Fruit fly (Drosophila melanogaster) whole organism, embryonic: ENCODE results near the gene CG13810.

Experiments used
- CG14860 ChIP-seq: fragments of 200-800 bp; sonication (Bioruptor generic); IDR thresholded peaks from 3 replicates; pipeline ENCODE4 v1.3.6; 2022; ENCODE audit warnings: missing biosample characterization, missing genetic modification characterization; ENCODE audit not compliant: partially characterized antibody
- CG15601 ChIP-seq: fragments of 200-800 bp; sonication (Bioruptor generic); optimal IDR thresholded peaks from 3 replicates; lab custom pipeline; 2019; ENCODE audit warnings: missing biosample characterization, mild to moderate bottlenecking, missing genetic modification characterization, moderate library complexity
- CG15696 ChIP-seq: fragments of 200-800 bp; sonication (Bioruptor generic); optimal IDR thresholded peaks from 2 replicates; lab custom pipeline; 2019; ENCODE audit warnings: missing biosample characterization, mild to moderate bottlenecking, missing genetic modification characterization, moderate library complexity
- CG18262 ChIP-seq: fragments of 200-800 bp; optimal IDR thresholded peaks from 3 replicates; lab custom pipeline; 2019; ENCODE audit warnings: missing biosample characterization, mild to moderate bottlenecking, missing genetic modification characterization, moderate library complexity
- CG18619 ChIP-seq: fragments of 200-800 bp; sonication (Bioruptor generic); optimal IDR thresholded peaks from 3 replicates; lab custom pipeline; 2017; ENCODE audit warnings: missing biosample characterization, mild to moderate bottlenecking, missing genetic modification characterization
- CG2116 ChIP-seq: fragments of 200-800 bp; sonication (Bioruptor generic); optimal IDR thresholded peaks from 3 replicates; lab custom pipeline; 2018; ENCODE audit warnings: missing biosample characterization, mild to moderate bottlenecking, missing genetic modification characterization
- CG2889 ChIP-seq: fragments of 200-800 bp; sonication (Bioruptor generic); IDR thresholded peaks from 3 replicates; pipeline ENCODE4 v1.3.6; 2022; ENCODE audit warnings: missing biosample characterization, missing genetic modification characterization
- CG4424 ChIP-seq: fragments of 200-800 bp; sonication (Bioruptor generic); optimal IDR thresholded peaks from 3 replicates; lab custom pipeline; 2016; ENCODE audit warnings: missing biosample characterization, missing genetic modification characterization
- CG6272 ChIP-seq: fragments of 200-800 bp; sonication (Bioruptor generic); IDR thresholded peaks from 2 replicates; pipeline ENCODE4 v1.3.6; 2022; ENCODE audit warnings: missing biosample characterization, missing genetic modification characterization
- CG6683 ChIP-seq: fragments of 200-800 bp; sonication (Bioruptor generic); optimal IDR thresholded peaks from 2 replicates; lab custom pipeline; 2017; ENCODE audit warnings: missing biosample characterization, mild to moderate bottlenecking, missing genetic modification characterization, missing genetic modification reagents
- CG6854 ChIP-seq: fragments of 200-800 bp; sonication (Bioruptor generic); optimal IDR thresholded peaks from 3 replicates; lab custom pipeline; 2017; ENCODE audit warnings: missing biosample characterization, mild to moderate bottlenecking, missing genetic modification characterization
- CG8388 ChIP-seq: fragments of 200-800 bp; sonication (Bioruptor generic); optimal IDR thresholded peaks from 2 replicates; lab custom pipeline; 2019; ENCODE audit warnings: missing biosample characterization, mild to moderate bottlenecking, missing genetic modification characterization, moderate library complexity
- CrebB ChIP-seq: fragments of 200-800 bp; sonication (Bioruptor generic); optimal IDR thresholded peaks from 3 replicates; lab custom pipeline; 2018; ENCODE audit warnings: missing biosample characterization, mild to moderate bottlenecking, missing genetic modification characterization
- Dp ChIP-seq: fragments of 200-800 bp; sonication (Bioruptor generic); optimal IDR thresholded peaks from 2 replicates; lab custom pipeline; 2018; ENCODE audit warnings: missing biosample characterization, mild to moderate bottlenecking, missing genetic modification characterization, moderate library complexity
- Gug ChIP-seq: fragments of 200-800 bp; sonication (Bioruptor generic); IDR thresholded peaks from 4 replicates; pipeline ENCODE4 v1.3.6; 2022; ENCODE audit warnings: missing biosample characterization, missing genetic modification characterization
- HLH4C ChIP-seq: fragments of 200-800 bp; sonication (Bioruptor generic); IDR thresholded peaks from 3 replicates; pipeline ENCODE4 v1.3.6; 2022; ENCODE audit warnings: missing biosample characterization, missing genetic modification characterization; ENCODE audit not compliant: partially characterized antibody
- HmgD ChIP-seq: fragments of 200-800 bp; sonication (Bioruptor generic); optimal IDR thresholded peaks from 3 replicates; lab custom pipeline; 2016; ENCODE audit warnings: missing biosample characterization, missing genetic modification characterization
- Hr51 ChIP-seq, 2 experiments: fragments of 200-800 bp; sonication (Bioruptor generic); optimal IDR thresholded peaks; 2 replicates in 1 of 2; 3 replicates in 1 of 2; lab custom pipeline; 2016 to 2018; ENCODE audit warnings: missing biosample characterization in 2 of 2, missing genetic modification characterization in 2 of 2, mild to moderate bottlenecking in 1 of 2, moderate library complexity in 1 of 2
- Jarid2 ChIP-seq: fragments of 200-800 bp; sonication (Bioruptor generic); optimal IDR thresholded peaks from 3 replicates; lab custom pipeline; 2017; ENCODE audit warnings: mild to moderate bottlenecking, missing biosample characterization, missing genetic modification reagents, missing genetic modification characterization
- Kr ChIP-seq: fragments of 200-800 bp; sonication (Bioruptor generic); optimal IDR thresholded peaks from 2 replicates; lab custom pipeline; 2017; ENCODE audit warnings: missing biosample characterization, mild to moderate bottlenecking, missing genetic modification characterization
- MESR4 ChIP-seq: fragments of 200-800 bp; sonication (Bioruptor generic); optimal IDR thresholded peaks from 2 replicates; lab custom pipeline; 2018; ENCODE audit warnings: missing biosample characterization, mild to moderate bottlenecking, missing genetic modification characterization, moderate library complexity
- Poxn ChIP-seq: fragments of 200-800 bp; sonication (Bioruptor generic); IDR thresholded peaks from 2 replicates; pipeline ENCODE4 v1.3.6; 2022; ENCODE audit warnings: missing biosample characterization, missing genetic modification characterization
- Ssrp ChIP-seq: fragments of 200-800 bp; sonication (Bioruptor generic); optimal IDR thresholded peaks from 2 replicates; lab custom pipeline; 2018; ENCODE audit warnings: missing biosample characterization, mild to moderate bottlenecking, missing genetic modification characterization, moderate library complexity
- Taf1 ChIP-seq: fragments of 200-800 bp; sonication (Bioruptor generic); IDR thresholded peaks from 2 replicates; pipeline ENCODE4 v1.3.6; 2022; ENCODE audit warnings: missing biosample characterization, missing genetic modification characterization
- aop ChIP-seq: fragments of 200-800 bp; sonication (Bioruptor generic); IDR thresholded peaks from 2 replicates; pipeline ENCODE4 v1.3.6; 2022; ENCODE audit warnings: missing biosample characterization, missing genetic modification characterization
- br ChIP-seq: fragments of >200 bp; optimal IDR thresholded peaks from 2 replicates; lab custom pipeline; 2017
- bsh ChIP-seq, 2 experiments: fragments of 200-800 bp; sonication (Bioruptor generic); optimal IDR thresholded peaks; 2 replicates each; lab custom pipeline; 2017 to 2018; ENCODE audit warnings: mild to moderate bottlenecking in 2 of 2, missing biosample characterization in 2 of 2, missing genetic modification characterization in 2 of 2, moderate library complexity in 1 of 2
- caup ChIP-seq: fragments of 200-800 bp; sonication (Bioruptor generic); optimal IDR thresholded peaks from 3 replicates; lab custom pipeline; 2017; ENCODE audit warnings: missing biosample characterization, mild to moderate bottlenecking, missing genetic modification characterization, moderate library complexity; ENCODE audit not compliant: severe bottlenecking
- chm ChIP-seq: fragments of 200-800 bp; sonication (Bioruptor generic); IDR thresholded peaks from 2 replicates; pipeline ENCODE4 v1.3.6; 2022; ENCODE audit warnings: missing biosample characterization, missing genetic modification characterization
- chn ChIP-seq: fragments of 200-800 bp; sonication (Bioruptor generic); optimal IDR thresholded peaks from 2 replicates; lab custom pipeline; 2016; ENCODE audit warnings: missing biosample characterization, missing genetic modification characterization
- ci ChIP-seq: fragments of 200-800 bp; sonication (Bioruptor generic); IDR thresholded peaks from 3 replicates; pipeline ENCODE4 v1.3.6; 2022; ENCODE audit warnings: missing biosample characterization, missing genetic modification characterization
- croc ChIP-seq: fragments of 200-800 bp; sonication (Bioruptor generic); conservative IDR thresholded peaks from 3 replicates; pipeline ENCODE4 v1.3.6; 2022; ENCODE audit warnings: missing biosample characterization, missing genetic modification characterization
- dmrt11E ChIP-seq: fragments of 200-800 bp; sonication (Bioruptor generic); optimal IDR thresholded peaks from 3 replicates; lab custom pipeline; 2018; ENCODE audit warnings: missing biosample characterization, mild to moderate bottlenecking, missing genetic modification characterization, moderate library complexity
- dpn ChIP-seq, 2 experiments: fragments of 200-800 bp; sonication (Bioruptor generic); optimal IDR thresholded peaks; 3 replicates each; lab custom pipeline; 2016; ENCODE audit warnings: missing biosample characterization in 2 of 2, missing genetic modification characterization in 2 of 2
- ewg ChIP-seq: fragments of 200-800 bp; sonication (Bioruptor generic); optimal IDR thresholded peaks from 3 replicates; lab custom pipeline; 2017; ENCODE audit warnings: mild to moderate bottlenecking, missing biosample characterization, missing genetic modification reagents, missing genetic modification characterization
- fru ChIP-seq: fragments of >200 bp; optimal IDR thresholded peaks from 2 replicates; lab custom pipeline; 2017
- ftz-f1 ChIP-seq: fragments of 200-800 bp; sonication (Bioruptor generic); optimal IDR thresholded peaks from 2 replicates; lab custom pipeline; 2016; ENCODE audit warnings: missing biosample characterization, missing genetic modification characterization
- grn ChIP-seq: fragments of 200-800 bp; sonication (Bioruptor generic); optimal IDR thresholded peaks from 3 replicates; lab custom pipeline; 2017; ENCODE audit warnings: missing biosample characterization, missing genetic modification characterization
- hbn ChIP-seq: fragments of 200-800 bp; sonication (Bioruptor generic); IDR thresholded peaks from 2 replicates; pipeline ENCODE4 v1.3.6; 2022; ENCODE audit warnings: missing biosample characterization, missing genetic modification characterization; ENCODE audit not compliant: partially characterized antibody
- kni ChIP-seq: fragments of 200-800 bp; sonication (Bioruptor generic); optimal IDR thresholded peaks from 3 replicates; lab custom pipeline; 2017; ENCODE audit warnings: mild to moderate bottlenecking, missing biosample characterization, missing genetic modification reagents, missing genetic modification characterization
- pb ChIP-seq: fragments of 200-800 bp; sonication (Bioruptor generic); optimal IDR thresholded peaks from 3 replicates; lab custom pipeline; 2016; ENCODE audit warnings: missing biosample characterization, missing genetic modification characterization
- pnt ChIP-seq: fragments of 200-800 bp; sonication (Bioruptor generic); optimal IDR thresholded peaks from 3 replicates; lab custom pipeline; 2016; ENCODE audit warnings: missing biosample characterization, missing genetic modification characterization
- sc ChIP-seq, 3 experiments: fragments of >200 bp in 2 of 3; fragments of 200-800 bp in 1 of 3; sonication (Bioruptor generic) in 1 of 3; optimal IDR thresholded peaks; 2 replicates in 2 of 3; 3 replicates in 1 of 3; lab custom pipeline; 2017; ENCODE audit warnings: mild to moderate bottlenecking in 1 of 3, missing biosample characterization in 1 of 3, missing genetic modification characterization in 1 of 3, missing genetic modification reagents in 1 of 3
- shn ChIP-seq: fragments of 200-800 bp; sonication (Bioruptor generic); optimal IDR thresholded peaks from 3 replicates; lab custom pipeline; 2016; ENCODE audit warnings: missing biosample characterization, missing genetic modification characterization
- sna ChIP-seq: fragments of 200-800 bp; sonication (Bioruptor generic); IDR thresholded peaks from 2 replicates; pipeline ENCODE4 v1.3.6; 2022; ENCODE audit warnings: missing biosample characterization, missing genetic modification characterization; ENCODE audit not compliant: partially characterized antibody
- sr ChIP-seq: fragments of 200-800 bp; sonication (Bioruptor generic); IDR thresholded peaks from 3 replicates; pipeline ENCODE4 v1.3.6; 2022; ENCODE audit warnings: missing biosample characterization, missing genetic modification characterization
- tap ChIP-seq: fragments of 200-800 bp; optimal IDR thresholded peaks from 3 replicates; lab custom pipeline; 2019; ENCODE audit warnings: missing biosample characterization, mild to moderate bottlenecking, missing genetic modification characterization, moderate library complexity
- tx ChIP-seq: fragments of 200-800 bp; sonication (Bioruptor generic); optimal IDR thresholded peaks from 2 replicates; lab custom pipeline; 2016; ENCODE audit warnings: missing biosample characterization, missing genetic modification characterization
- zf30C ChIP-seq: fragments of 200-800 bp; sonication (Bioruptor generic); optimal IDR thresholded peaks from 3 replicates; lab custom pipeline; 2018; ENCODE audit warnings: missing biosample characterization, mild to moderate bottlenecking, missing genetic modification characterization
- zfh2 ChIP-seq: fragments of 200-800 bp; sonication (Bioruptor generic); optimal IDR thresholded peaks from 2 replicates; lab custom pipeline; 2016; ENCODE audit warnings: missing biosample characterization, missing genetic modification characterization

Gene CG13810

DNA sequence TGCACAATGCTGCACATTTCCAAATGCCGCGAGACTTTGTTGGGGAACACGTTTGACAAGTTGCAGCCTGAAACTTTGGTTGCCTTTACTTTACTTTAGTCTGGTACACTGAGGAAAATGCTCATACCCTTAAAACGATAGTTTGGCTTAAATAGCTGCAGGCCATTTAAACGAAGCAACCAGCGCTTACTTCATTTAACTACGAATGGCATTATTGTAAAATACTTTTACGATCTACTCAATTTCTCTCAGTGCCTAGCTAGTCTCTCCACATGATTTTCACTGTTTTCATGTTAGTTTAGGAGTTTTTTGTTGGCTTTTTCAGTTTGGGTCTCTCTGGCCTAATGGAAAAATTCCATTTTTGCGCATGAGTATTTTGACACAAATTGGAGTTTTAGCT, 23.7 kb upstream of the CG13810 start (continued):
- peak; percentile 49 for TF ChIP-seq dmrt11E (tag; lab: Kevin White, UChicago)
- TF ChIP-seq chm (GFP tag; lab: Robert Waterston, UW): peak; percentile 83
- 0 out of 3 replicates have a peak, but pooled peaks have one; percentile 39 for TF ChIP-seq CG2889 (GFP tag; lab: Robert Waterston, UW)
- peak in 1 of 2 experiments; percentile 79 for TF ChIP-seq Hr51 (GFP tag; optimal IDR thresholded peaks at IDR 0.05; lab: Kevin White, UChicago)
- TF ChIP-seq Taf1 (GFP tag; lab: Robert Waterston, UW): no peak
- no peak for TF ChIP-seq zf30C
- peak; percentile 53 for TF ChIP-seq chn (GFP tag; lab: Kevin White, UChicago)
- no peak for TF ChIP-seq br
- peak; percentile 72 for TF ChIP-seq Ssrp
- TF ChIP-seq tx (GFP tag; lab: Kevin White, UChicago): peak; percentile 45
- peak; percentile 71 for TF ChIP-seq Gug (GFP tag; lab: Robert Waterston, UW)
- TF ChIP-seq CG2116 (GFP tag; lab: Kevin White, UChicago): no peak
- no peak for TF ChIP-seq CG14860
- TF ChIP-seq shn (GFP tag; lab: Kevin White, UChicago): peak; percentile 33
- no peak for TF ChIP-seq grn (GFP tag; lab: Kevin White, UChicago)
- TF ChIP-seq Jarid2 (GFP tag; lab: Kevin White, UChicago): peak; percentile 7
- peak; percentile 63 for TF ChIP-seq pb (GFP tag; lab: Kevin White, UChicago)
- no peak for TF ChIP-seq Dp
- no peak for TF ChIP-seq sna (GFP tag; lab: Robert Waterston, UW)
- TF ChIP-seq CG18619 (GFP tag; lab: Kevin White, UChicago): peak; percentile 28
- TF ChIP-seq sc (optimal IDR thresholded peaks at IDR 0.05; lab: Kevin White, UChicago): no peak
- TF ChIP-seq sc (GFP tag; optimal IDR thresholded peaks at IDR 0.05; lab: Kevin White, UChicago): peak; percentile 37
- TF ChIP-seq dpn (GFP tag; optimal IDR thresholded peaks at IDR 0.05; lab: Kevin White, UChicago): peak; percentile 68 to 71
- peak; percentile 21 for TF ChIP-seq CrebB (tag; lab: Kevin White, UChicago)
- TF ChIP-seq CG6683 (GFP tag; lab: Kevin White, UChicago): no peak
- TF ChIP-seq CG8388 (GFP tag; lab: Kevin White, UChicago): peak; percentile 67
- peak; percentile 33 for TF ChIP-seq CG15696 (tag; lab: Kevin White, UChicago)
- TF ChIP-seq CG4424: peak; percentile 76
- no peak for TF ChIP-seq Poxn (GFP tag; lab: Robert Waterston, UW)
- TF ChIP-seq Kr (GFP tag; lab: Kevin White, UChicago): no peak
- no peak for TF ChIP-seq fru (lab: Kevin White, UChicago)
- TF ChIP-seq HLH4C (GFP tag; lab: Robert Waterston, UW): no peak
- TF ChIP-seq MESR4 (GFP tag; lab: Kevin White, UChicago): no peak
- TF ChIP-seq CG6854 (GFP tag; lab: Kevin White, UChicago): peak; percentile 16
- no peak for TF ChIP-seq hbn (GFP tag; lab: Robert Waterston, UW)
- TF ChIP-seq CG15601: peak; percentile 72
- TF ChIP-seq kni (GFP tag; lab: Kevin White, UChicago): peak; percentile 30
- TF ChIP-seq tap (tag; lab: Kevin White, UChicago): peak; percentile 84
- peak; percentile 63 for TF ChIP-seq ewg (GFP tag; lab: Kevin White, UChicago)
- peak; percentile 65 for TF ChIP-seq aop
- peak; percentile 66 for TF ChIP-seq CG6272 (GFP tag; lab: Robert Waterston, UW)
- TF ChIP-seq caup (GFP tag; lab: Kevin White, UChicago): peak; percentile 34
- TF ChIP-seq croc (GFP tag; lab: Robert Waterston, UW): peak; percentile 74; the same call in 2 of the 3 replicates
- peak; percentile 97 for TF ChIP-seq ci (GFP tag; lab: Robert Waterston, UW)
- TF ChIP-seq sr: peak; percentile 71; the same call in 2 of the 3 replicates
- TF ChIP-seq HmgD (GFP tag; lab: Kevin White, UChicago): no peak
- no peak for TF ChIP-seq ftz-f1
- peak; percentile 70 to 84 for TF ChIP-seq bsh (GFP tag; optimal IDR thresholded peaks at IDR 0.05; lab: Kevin White, UChicago)
- peak; percentile 86 for TF ChIP-seq CG18262 (tag; lab: Kevin White, UChicago)
- TF ChIP-seq pnt (GFP tag; lab: Kevin White, UChicago): peak; percentile 57
- no peak for TF ChIP-seq zfh2 (GFP tag; lab: Kevin White, UChicago)
